Worm (Caenorhabditis elegans) whole organism, L4 larva: ENCODE data around the gene F02E8.4.

ENCODE experiments used
- F10B5.3 ChIP-seq: sonication (generic microtip); optimal IDR thresholded peaks from 2 replicates; lab custom pipeline; 2016; ENCODE audit warnings: mild to moderate bottlenecking, missing genetic modification characterization, missing compliant biosample characterization
- F26F4.8 ChIP-seq: fragments of 200-800 bp; sonication (Bioruptor generic); conservative IDR thresholded peaks from 2 replicates; pipeline ENCODE4 v1.3.6; 2022; ENCODE audit warnings: missing genetic modification characterization, missing compliant biosample characterization
- F44E2.7 ChIP-seq: fragments of 200-800 bp; sonication (Bioruptor generic); IDR thresholded peaks from 2 replicates; pipeline ENCODE4 v2.1.2; 2022; ENCODE audit warnings: missing genetic modification characterization, missing compliant biosample characterization
- aly-2 ChIP-seq: sonication (generic microtip); optimal IDR thresholded peaks from 2 replicates; lab custom pipeline; 2018; ENCODE audit warnings: missing biosample characterization, missing genetic modification characterization
- attf-4 ChIP-seq: sonication (generic microtip); optimal IDR thresholded peaks from 3 replicates; lab custom pipeline; 2017; ENCODE audit warnings: missing biosample characterization, missing genetic modification characterization
- ceh-20 ChIP-seq: fragments of 200-800 bp; sonication (Bioruptor generic); IDR thresholded peaks from 2 replicates; pipeline ENCODE4 v1.3.6; 2022; ENCODE audit warnings: missing genetic modification reagents, missing genetic modification characterization, missing compliant biosample characterization
- ceh-44 ChIP-seq: fragments of 200-800 bp; sonication (Bioruptor generic); IDR thresholded peaks from 2 replicates; pipeline ENCODE4 v1.3.6; 2022; ENCODE audit warnings: missing genetic modification reagents, missing genetic modification characterization, missing compliant biosample characterization
- ceh-62 ChIP-seq: sonication (generic microtip); optimal IDR thresholded peaks from 2 replicates; lab custom pipeline; 2017; ENCODE audit warnings: missing biosample characterization, missing genetic modification characterization
- ceh-82 ChIP-seq: sonication (generic microtip); optimal IDR thresholded peaks from 2 replicates; lab custom pipeline; 2017; ENCODE audit warnings: missing biosample characterization, missing genetic modification characterization
- ces-1 ChIP-seq: fragments of 150-350 bp; sonication (generic microtip); optimal IDR thresholded peaks from 4 replicates; lab custom pipeline; 2014; ENCODE audit warnings: missing biosample characterization, missing genetic modification reagents, missing genetic modification characterization
- daf-12 ChIP-seq: fragments of 150-350 bp; optimal IDR thresholded peaks from 2 replicates; lab custom pipeline; 2014; ENCODE audit warnings: missing biosample characterization, missing genetic modification reagents, missing genetic modification characterization
- daf-16 ChIP-seq, 3 experiments: sonication (generic microtip); optimal IDR thresholded peaks; 2 replicates each; lab custom pipeline; 2016 to 2017; ENCODE audit warnings: missing genetic modification characterization in 3 of 3, missing genetic modification reagents in 3 of 3, mild to moderate bottlenecking in 2 of 3, missing compliant biosample characterization in 2 of 3, missing biosample characterization in 1 of 3, moderate library complexity in 1 of 3
- daf-19 ChIP-seq: fragments of 200-800 bp; sonication (Bioruptor generic); conservative IDR thresholded peaks from 2 replicates; pipeline ENCODE4 v1.3.6; 2022; ENCODE audit warnings: missing genetic modification characterization, missing compliant biosample characterization
- daf-8 ChIP-seq: fragments of 200-800 bp; sonication (Bioruptor generic); IDR thresholded peaks from 2 replicates; pipeline ENCODE4 v1.3.6; 2022; ENCODE audit warnings: missing genetic modification characterization, missing compliant biosample characterization
- dmd-9 ChIP-seq: fragments of 200-800 bp; sonication (Bioruptor generic); IDR thresholded peaks from 2 replicates; pipeline ENCODE4 v1.3.6; 2022; ENCODE audit warnings: missing genetic modification reagents, missing genetic modification characterization, missing compliant biosample characterization
- duxl-1 ChIP-seq: sonication (generic microtip); optimal IDR thresholded peaks from 2 replicates; lab custom pipeline; 2016; ENCODE audit warnings: mild to moderate bottlenecking, missing genetic modification characterization, moderate library complexity, missing compliant biosample characterization; ENCODE audit not compliant: poor library complexity
- egl-27 ChIP-seq: sonication (generic microtip); optimal IDR thresholded peaks from 3 replicates; lab custom pipeline; 2017; ENCODE audit warnings: missing biosample characterization, missing genetic modification reagents, missing genetic modification characterization
- gei-8 ChIP-seq: fragments of 200-800 bp; sonication (Bioruptor generic); optimal IDR thresholded peaks from 2 replicates; lab custom pipeline; 2018; ENCODE audit warnings: mild to moderate bottlenecking, missing genetic modification characterization, missing compliant biosample characterization
- hif-1 ChIP-seq, 2 experiments: sonication (generic microtip); optimal IDR thresholded peaks; 2 replicates each; lab custom pipeline; 2016 to 2017; ENCODE audit warnings: missing compliant biosample characterization in 2 of 2, missing genetic modification characterization in 2 of 2, missing genetic modification reagents in 2 of 2, missing genotype in 2 of 2, mild to moderate bottlenecking in 1 of 2
- hlh-11 ChIP-seq: fragments of 200-800 bp; sonication (Bioruptor generic); optimal IDR thresholded peaks from 2 replicates; lab custom pipeline; 2018; ENCODE audit warnings: mild to moderate bottlenecking, missing genetic modification characterization, missing compliant biosample characterization
- hlh-30 ChIP-seq: sonication (generic microtip); optimal IDR thresholded peaks from 2 replicates; lab custom pipeline; 2017; ENCODE audit warnings: antibody characterized with exemption, mild to moderate bottlenecking, missing genetic modification characterization, missing compliant biosample characterization; ENCODE audit not compliant: insufficient read depth
- lin-1 ChIP-seq: fragments of 200-800 bp; sonication (Bioruptor generic); IDR thresholded peaks from 2 replicates; pipeline ENCODE4 v1.3.6; 2022; ENCODE audit warnings: missing genetic modification reagents, missing genetic modification characterization, missing compliant biosample characterization
- lin-13 ChIP-seq: fragments of 150-350 bp; optimal IDR thresholded peaks from 2 replicates; lab custom pipeline; 2014; ENCODE audit warnings: missing biosample characterization, missing genetic modification reagents, missing genetic modification characterization
- lir-3 ChIP-seq: sonication (generic microtip); optimal IDR thresholded peaks from 2 replicates; lab custom pipeline; 2016; ENCODE audit warnings: mild to moderate bottlenecking, missing genetic modification characterization, missing compliant biosample characterization
- madf-5 ChIP-seq, 2 experiments: fragments of 200-800 bp; sonication (Bioruptor generic); IDR thresholded peaks; 2 replicates each; pipeline ENCODE4 v1.3.6; 2022; ENCODE audit warnings: missing compliant biosample characterization in 2 of 2, missing genetic modification characterization in 2 of 2
- mdt-29 ChIP-seq: fragments of 200-800 bp; sonication (Bioruptor generic); IDR thresholded peaks from 2 replicates; pipeline ENCODE4 v1.3.6; 2022; ENCODE audit warnings: missing genetic modification reagents, missing genetic modification characterization, missing compliant biosample characterization
- mxl-2 ChIP-seq: fragments of 200-800 bp; sonication (Bioruptor generic); conservative IDR thresholded peaks from 2 replicates; pipeline ENCODE4 v1.3.6; 2022; ENCODE audit warnings: missing genetic modification reagents, missing genetic modification characterization, missing compliant biosample characterization
- mxl-3 ChIP-seq: fragments of 200-800 bp; sonication (Bioruptor generic); optimal IDR thresholded peaks from 2 replicates; lab custom pipeline; 2018; ENCODE audit warnings: mild to moderate bottlenecking, missing genetic modification characterization, missing compliant biosample characterization
- nhr-11 ChIP-seq: fragments of 150-350 bp; optimal IDR thresholded peaks from 2 replicates; lab custom pipeline; 2014; ENCODE audit warnings: missing biosample characterization, missing genetic modification characterization
- nhr-25 ChIP-seq: sonication (generic microtip); optimal IDR thresholded peaks from 2 replicates; lab custom pipeline; 2017; ENCODE audit warnings: missing genetic modification characterization, mild to moderate bottlenecking, missing compliant biosample characterization, antibody characterized with exemption, moderate library complexity, borderline replicate concordance; ENCODE audit not compliant: insufficient read depth
- nhr-28 ChIP-seq: fragments of 150-350 bp; optimal IDR thresholded peaks from 2 replicates; lab custom pipeline; 2014; ENCODE audit warnings: missing biosample characterization, missing genetic modification characterization
- nhr-48 ChIP-seq: sonication (generic microtip); optimal IDR thresholded peaks from 2 replicates; lab custom pipeline; 2016; ENCODE audit warnings: mild to moderate bottlenecking, missing genetic modification characterization, missing compliant biosample characterization
- nhr-76 ChIP-seq: fragments of 150-350 bp; optimal IDR thresholded peaks from 2 replicates; lab custom pipeline; 2014; ENCODE audit warnings: missing biosample characterization, missing genetic modification characterization
- nhr-77 ChIP-seq: fragments of 150-350 bp; optimal IDR thresholded peaks from 2 replicates; lab custom pipeline; 2014; ENCODE audit warnings: missing biosample characterization, missing genetic modification characterization
- rbr-2 ChIP-seq: sonication (generic microtip); optimal IDR thresholded peaks from 2 replicates; lab custom pipeline; 2016; ENCODE audit warnings: missing genotype, missing genetic modification characterization, missing compliant biosample characterization
- saeg-2 ChIP-seq: fragments of 200-800 bp; sonication (Bioruptor generic); IDR thresholded peaks from 2 replicates; pipeline ENCODE4 v1.3.6; 2022; ENCODE audit warnings: missing genetic modification reagents, missing genetic modification characterization, missing compliant biosample characterization
- set-16 ChIP-seq: fragments of 200-800 bp; sonication (Bioruptor generic); IDR thresholded peaks from 2 replicates; pipeline ENCODE4 v1.3.6; 2022; ENCODE audit warnings: missing genetic modification reagents, missing genetic modification characterization, missing compliant biosample characterization
- skn-1 ChIP-seq: fragments of 150-350 bp; optimal IDR thresholded peaks from 2 replicates; lab custom pipeline; 2014; ENCODE audit warnings: missing biosample characterization, missing genetic modification characterization
- snpc-1.2 ChIP-seq: fragments of 200-800 bp; sonication (Bioruptor generic); IDR thresholded peaks from 2 replicates; pipeline ENCODE4 v1.3.6; 2022; ENCODE audit warnings: missing genetic modification reagents, missing genetic modification characterization, missing compliant biosample characterization
- spr-3 ChIP-seq: fragments of 200-800 bp; sonication (Bioruptor generic); optimal IDR thresholded peaks from 2 replicates; lab custom pipeline; 2018; ENCODE audit warnings: mild to moderate bottlenecking, missing genetic modification characterization, missing compliant biosample characterization
- tra-1 ChIP-seq: fragments of 200-800 bp; sonication (Bioruptor generic); IDR thresholded peaks from 2 replicates; pipeline ENCODE4 v1.3.6; 2022; ENCODE audit warnings: missing genetic modification reagents, missing genetic modification characterization, missing compliant biosample characterization
- unc-130 ChIP-seq: sonication (generic microtip); optimal IDR thresholded peaks from 2 replicates; lab custom pipeline; 2016; ENCODE audit warnings: missing genetic modification reagents, missing genetic modification characterization, missing compliant biosample characterization
- unc-39 ChIP-seq: sonication (generic microtip); optimal IDR thresholded peaks from 2 replicates; lab custom pipeline; 2017; ENCODE audit warnings: missing biosample characterization, missing genetic modification characterization
- unc-62 ChIP-seq, 3 experiments: fragments of 150-350 bp in 1 of 3; sonication (generic microtip); optimal IDR thresholded peaks in 2 of 3; peaks in 1 of 3; 1 replicate in 1 of 3; 2 replicates in 2 of 3; lab custom pipeline; 2014 to 2017; ENCODE audit warnings: missing biosample characterization in 3 of 3, missing genetic modification characterization in 3 of 3, missing genetic modification reagents in 3 of 3, missing genotype in 1 of 3
- zag-1 ChIP-seq: fragments of 150-350 bp; optimal IDR thresholded peaks from 2 replicates; lab custom pipeline; 2014; ENCODE audit warnings: missing biosample characterization, missing genetic modification characterization
- zfp-2 ChIP-seq: sonication (generic microtip); optimal IDR thresholded peaks from 2 replicates; lab custom pipeline; 2016; ENCODE audit warnings: mild to moderate bottlenecking, missing genetic modification characterization, missing compliant biosample characterization
- zfp-3 ChIP-seq: fragments of 200-800 bp; sonication (Bioruptor generic); conservative IDR thresholded peaks from 2 replicates; pipeline ENCODE4 v1.3.6; 2022; ENCODE audit warnings: missing genetic modification reagents, missing genetic modification characterization, missing compliant biosample characterization
- zip-11 ChIP-seq: fragments of 200-800 bp; sonication (Bioruptor generic); IDR thresholded peaks from 2 replicates; pipeline ENCODE4 v1.3.6; 2022; ENCODE audit warnings: missing genetic modification characterization, missing compliant biosample characterization
- ztf-11 ChIP-seq: fragments of 150-350 bp; optimal IDR thresholded peaks from 2 replicates; lab custom pipeline; 2014; ENCODE audit warnings: missing biosample characterization, missing genetic modification characterization
- ztf-7 ChIP-seq: fragments of 150-350 bp; optimal IDR thresholded peaks from 2 replicates; lab custom pipeline; 2014; ENCODE audit warnings: missing biosample characterization, missing genetic modification characterization

F02E8.4 gene

DNA sequence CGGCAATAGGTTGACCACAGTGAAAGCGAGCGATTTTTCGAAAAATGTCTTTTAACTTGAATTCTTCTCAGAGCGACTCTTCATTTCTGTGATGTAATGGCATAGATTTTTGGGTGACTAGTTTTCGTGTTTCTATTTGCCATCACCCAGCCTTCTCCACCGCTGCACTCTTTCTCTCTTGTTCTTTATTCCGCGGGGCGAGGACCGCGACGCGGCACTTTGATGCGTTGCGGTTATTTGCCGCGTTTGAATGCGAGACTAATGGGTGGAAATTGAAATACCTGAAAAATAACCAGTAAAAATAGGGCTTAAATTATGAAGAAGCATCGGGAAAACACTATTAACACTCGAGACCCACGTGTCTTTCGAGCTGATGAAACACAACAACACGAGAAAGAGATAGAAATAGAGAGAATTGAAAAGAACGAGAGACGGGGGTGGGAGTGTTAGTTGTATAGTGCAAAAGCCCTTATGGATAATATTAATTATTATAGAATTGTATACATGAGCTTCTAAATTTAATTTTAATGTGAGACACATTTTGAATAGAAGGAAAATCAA lies 50.3 kb downstream of the F02E8.4 start, which contains the start of gene dgk-2:
Gene dgk-2 (minus strand): TSS at position 281 of the 561 bp plus-strand sequence.
- TF ChIP-seq zfp-2 (tag; lab: Kevin White, UChicago): no peak
- TF ChIP-seq ceh-44 (GFP tag; lab: Robert Waterston, UW): no peak
- no peak for TF ChIP-seq madf-5 (GFP tag; IDR thresholded peaks at IDR 0.05; lab: Robert Waterston, UW)
- no peak for TF ChIP-seq duxl-1 (tag; lab: Kevin White, UChicago)
- no peak for TF ChIP-seq mxl-2 (GFP tag; lab: Robert Waterston, UW)
- no peak for TF ChIP-seq ceh-20 (GFP tag; lab: Robert Waterston, UW)
- no peak for TF ChIP-seq ztf-7 (tag; lab: Kevin White, UChicago)
- no peak for TF ChIP-seq unc-130 (GFP tag; lab: Kevin White, UChicago)
- peak; percentile 88 for TF ChIP-seq mxl-3
- TF ChIP-seq nhr-11 (tag; lab: Kevin White, UChicago): no peak
- TF ChIP-seq F26F4.8: no peak
- TF ChIP-seq dmd-9 (GFP tag; lab: Robert Waterston, UW): no peak
- TF ChIP-seq nhr-76 (tag; lab: Kevin White, UChicago): no peak
- no peak for TF ChIP-seq ces-1 (GFP tag; lab: Kevin White, UChicago)
- no peak for TF ChIP-seq egl-27 (tag; lab: Kevin White, UChicago)
- TF ChIP-seq lin-1 (GFP tag; lab: Robert Waterston, UW): no peak
- no peak for TF ChIP-seq F10B5.3
- TF ChIP-seq daf-19 (GFP tag; lab: Robert Waterston, UW): 0 out of 2 replicates have a peak, but pooled peaks have one; percentile 20
- no peak for TF ChIP-seq aly-2
- TF ChIP-seq ceh-82 (tag; lab: Kevin White, UChicago): no peak
- no peak for TF ChIP-seq tra-1 (GFP tag; lab: Robert Waterston, UW)
- no peak for TF ChIP-seq skn-1
- TF ChIP-seq daf-16 (GFP tag; optimal IDR thresholded peaks at IDR 0.05; lab: Kevin White, UChicago): no peak
- TF ChIP-seq daf-16 (tag; optimal IDR thresholded peaks at IDR 0.05; lab: Kevin White, UChicago): peak; percentile 52
- no peak for TF ChIP-seq zip-11
- TF ChIP-seq gei-8 (GFP tag; lab: Kevin White, UChicago): no peak
- no peak for TF ChIP-seq nhr-25 (tag; lab: Kevin White, UChicago)
- no peak for TF ChIP-seq nhr-48 (tag; lab: Kevin White, UChicago)
- no peak for TF ChIP-seq ztf-11 (tag; lab: Kevin White, UChicago)
- peak in 1 of 2 experiments; percentile 3 for TF ChIP-seq hif-1 (tag; optimal IDR thresholded peaks at IDR 0.05; lab: Kevin White, UChicago)
- peak; percentile 52 for TF ChIP-seq hlh-11 (tag; lab: Kevin White, UChicago)
- TF ChIP-seq zag-1 (tag; lab: Kevin White, UChicago): no peak
- no peak for TF ChIP-seq snpc-1.2 (GFP tag; lab: Robert Waterston, UW)
- TF ChIP-seq unc-39 (tag; lab: Kevin White, UChicago): no peak
- TF ChIP-seq lir-3 (tag; lab: Kevin White, UChicago): no peak
- no peak for TF ChIP-seq daf-8 (GFP tag; lab: Robert Waterston, UW)
- TF ChIP-seq saeg-2: no peak
- no peak for TF ChIP-seq lin-13 (GFP tag; lab: Kevin White, UChicago)
- no peak for TF ChIP-seq ceh-62 (tag; lab: Kevin White, UChicago)
- peak in 1 of 2 experiments; percentile 93 for TF ChIP-seq unc-62 (GFP tag; optimal IDR thresholded peaks at IDR 0.05 in 1 of 2; lab: Kevin White, UChicago)
- no peak for TF ChIP-seq unc-62 (tag; optimal IDR thresholded peaks at IDR 0.05; lab: Kevin White, UChicago)
- no peak for TF ChIP-seq mdt-29
- no peak for TF ChIP-seq zfp-3 (GFP tag; lab: Robert Waterston, UW)
- TF ChIP-seq hlh-30 (tag; lab: Kevin White, UChicago): peak; percentile 80
- no peak for TF ChIP-seq rbr-2 (tag; lab: Kevin White, UChicago)
- no peak for TF ChIP-seq set-16
- TF ChIP-seq nhr-28 (tag; lab: Kevin White, UChicago): peak; percentile 22
- TF ChIP-seq daf-12 (tag; lab: Kevin White, UChicago): no peak
- TF ChIP-seq attf-4 (tag; lab: Kevin White, UChicago): no peak
- TF ChIP-seq nhr-77 (tag; lab: Kevin White, UChicago): no peak
- TF ChIP-seq spr-3 (GFP tag; lab: Kevin White, UChicago): no peak
- no peak for TF ChIP-seq F44E2.7 (GFP tag; lab: Robert Waterston, UW)
